Worm (Caenorhabditis elegans) whole organism, mixed stage, embryonic: ENCODE results near the gene srsx-35.

Experiments
- M03D4.4 ChIP-seq: sonication (generic microtip); optimal IDR thresholded peaks from 2 replicates; lab custom pipeline; 2017; ENCODE audit warnings: mild to moderate bottlenecking, missing genetic modification characterization, missing compliant biosample characterization
- blmp-1 ChIP-seq: fragments of 150-350 bp; optimal IDR thresholded peaks from 2 replicates; lab custom pipeline; 2014; ENCODE audit warnings: missing biosample characterization, missing genetic modification characterization
- ceh-39 ChIP-seq: fragments of 150-350 bp; optimal IDR thresholded peaks from 2 replicates; lab custom pipeline; 2014; ENCODE audit warnings: missing biosample characterization, missing genetic modification characterization
- ceh-43 ChIP-seq: fragments of 200-800 bp; sonication (Bioruptor generic); optimal IDR thresholded peaks from 2 replicates; lab custom pipeline; 2018; ENCODE audit warnings: mild to moderate bottlenecking, missing genetic modification characterization, moderate library complexity, missing compliant biosample characterization
- ceh-83 ChIP-seq: fragments of 200-800 bp; sonication (Bioruptor generic); optimal IDR thresholded peaks from 2 replicates; lab custom pipeline; 2018; ENCODE audit warnings: mild to moderate bottlenecking, missing genetic modification characterization, missing compliant biosample characterization
- ces-1 ChIP-seq: fragments of 150-350 bp; optimal IDR thresholded peaks from 2 replicates; lab custom pipeline; 2014; ENCODE audit warnings: missing biosample characterization, missing genetic modification reagents, missing genetic modification characterization
- cnd-1 ChIP-seq: fragments of 200-800 bp; sonication (Bioruptor generic); optimal IDR thresholded peaks from 2 replicates; lab custom pipeline; 2018; ENCODE audit warnings: mild to moderate bottlenecking, missing genetic modification characterization, missing compliant biosample characterization
- elt-1 ChIP-seq: sonication (generic microtip); optimal IDR thresholded peaks from 2 replicates; lab custom pipeline; 2017; ENCODE audit warnings: missing genetic modification characterization, mild to moderate bottlenecking, missing compliant biosample characterization, antibody characterized with exemption, moderate library complexity, borderline replicate concordance; ENCODE audit not compliant: insufficient read depth
- elt-3 ChIP-seq: fragments of 150-350 bp; optimal IDR thresholded peaks from 2 replicates; lab custom pipeline; 2014; ENCODE audit warnings: missing biosample characterization, missing genetic modification characterization
- flh-1 ChIP-seq: fragments of 200-800 bp; sonication (Bioruptor generic); optimal IDR thresholded peaks from 2 replicates; lab custom pipeline; 2018; ENCODE audit warnings: mild to moderate bottlenecking, missing genetic modification characterization, moderate library complexity, missing compliant biosample characterization
- ham-2 ChIP-seq: fragments of 200-800 bp; sonication (Bioruptor generic); optimal IDR thresholded peaks from 2 replicates; lab custom pipeline; 2018; ENCODE audit warnings: mild to moderate bottlenecking, missing genetic modification characterization, missing compliant biosample characterization
- hlh-1 ChIP-seq: fragments of 150-350 bp; optimal IDR thresholded peaks from 2 replicates; lab custom pipeline; 2014; ENCODE audit warnings: missing biosample characterization, missing genetic modification reagents, missing genetic modification characterization
- lin-13 ChIP-seq: fragments of 150-350 bp; optimal IDR thresholded peaks from 2 replicates; lab custom pipeline; 2014; ENCODE audit warnings: missing biosample characterization, missing genetic modification characterization
- lin-32 ChIP-seq: fragments of 200-800 bp; sonication (Bioruptor generic); optimal IDR thresholded peaks from 2 replicates; lab custom pipeline; 2018; ENCODE audit warnings: mild to moderate bottlenecking, missing genetic modification characterization, missing compliant biosample characterization
- lsy-2 ChIP-seq: fragments of 150-350 bp; optimal IDR thresholded peaks from 2 replicates; lab custom pipeline; 2014; ENCODE audit warnings: missing biosample characterization, missing genetic modification characterization
- mab-5 ChIP-seq: fragments of 150-350 bp; optimal IDR thresholded peaks from 2 replicates; lab custom pipeline; 2014; ENCODE audit warnings: missing biosample characterization, missing genetic modification characterization
- mls-2 ChIP-seq: sonication (generic microtip); optimal IDR thresholded peaks from 2 replicates; lab custom pipeline; 2016; ENCODE audit warnings: mild to moderate bottlenecking, missing genetic modification characterization, moderate library complexity, missing compliant biosample characterization
- nhr-12 ChIP-seq: fragments of 150-350 bp; optimal IDR thresholded peaks from 2 replicates; lab custom pipeline; 2014; ENCODE audit warnings: missing biosample characterization, missing genetic modification characterization
- nhr-237 ChIP-seq: fragments of 150-350 bp; optimal IDR thresholded peaks from 2 replicates; lab custom pipeline; 2014; ENCODE audit warnings: missing biosample characterization, missing genetic modification characterization
- nhr-28 ChIP-seq: fragments of 150-350 bp; optimal IDR thresholded peaks from 2 replicates; lab custom pipeline; 2014; ENCODE audit warnings: missing biosample characterization, missing genetic modification characterization
- nhr-76 ChIP-seq: sonication (generic microtip); optimal IDR thresholded peaks from 2 replicates; lab custom pipeline; 2017; ENCODE audit warnings: missing biosample characterization, missing genetic modification characterization
- pha-4 ChIP-seq: fragments of 150-350 bp; optimal IDR thresholded peaks from 2 replicates; lab custom pipeline; 2018; ENCODE audit warnings: missing biosample characterization, missing genetic modification reagents, missing genetic modification characterization
- sem-2 ChIP-seq: fragments of 200-800 bp; sonication (Bioruptor generic); optimal IDR thresholded peaks from 2 replicates; lab custom pipeline; 2018; ENCODE audit warnings: mild to moderate bottlenecking, missing genetic modification characterization, missing compliant biosample characterization
- snpc-4 ChIP-seq: fragments of 150-350 bp; optimal IDR thresholded peaks from 2 replicates; lab custom pipeline; 2014; ENCODE audit warnings: missing biosample characterization, missing genetic modification characterization
- tbx-8 ChIP-seq: fragments of 200-800 bp; sonication (Bioruptor generic); optimal IDR thresholded peaks from 2 replicates; lab custom pipeline; 2018; ENCODE audit warnings: mild to moderate bottlenecking, missing genetic modification characterization, moderate library complexity, missing compliant biosample characterization
- unc-120 ChIP-seq: sonication (generic microtip); optimal IDR thresholded peaks from 2 replicates; lab custom pipeline; 2017; ENCODE audit warnings: missing genetic modification characterization, missing compliant biosample characterization; ENCODE audit not compliant: poor library complexity, severe bottlenecking
- unc-39 ChIP-seq: fragments of 150-350 bp; optimal IDR thresholded peaks from 2 replicates; lab custom pipeline; 2014; ENCODE audit warnings: missing biosample characterization, missing genetic modification characterization
- unc-62 ChIP-seq: fragments of 150-350 bp; optimal IDR thresholded peaks from 2 replicates; lab custom pipeline; 2014; ENCODE audit warnings: missing biosample characterization, missing genetic modification reagents, missing genetic modification characterization
- zip-8 ChIP-seq: fragments of 150-350 bp; optimal IDR thresholded peaks from 2 replicates; lab custom pipeline; 2014; ENCODE audit warnings: missing biosample characterization, missing genetic modification characterization
- ztf-11 ChIP-seq: fragments of 150-350 bp; optimal IDR thresholded peaks from 2 replicates; lab custom pipeline; 2014; ENCODE audit warnings: missing biosample characterization, missing genetic modification characterization

Gene srsx-35

ce11 chrV:20716830-20717441 is 35.7 kb downstream of the srsx-35 start:
- TF ChIP-seq lsy-2 (tag; lab: Kevin White, UChicago) (no peak), nhr-237 (tag; lab: Kevin White, UChicago) (no peak), zip-8 (tag; lab: Kevin White, UChicago) (no peak), unc-120 (no peak), hlh-1 (tag; lab: Kevin White, UChicago) (no peak), unc-62 (GFP tag; lab: Kevin White, UChicago) (no peak), lin-32 (GFP tag; lab: Kevin White, UChicago) (no peak), nhr-28 (tag; lab: Kevin White, UChicago) (no peak), ceh-83 (GFP tag; lab: Kevin White, UChicago) (no peak), elt-3 (tag; lab: Kevin White, UChicago) (no peak), M03D4.4 (tag; lab: Kevin White, UChicago) (no peak), cnd-1 (tag; lab: Kevin White, UChicago) (no peak), flh-1 (GFP tag; lab: Kevin White, UChicago) (no peak)
- TF ChIP-seq, all 35 proteins: peak for 0

- no peak for TF ChIP-seq unc-120
- TF ChIP-seq sem-2 (GFP tag; lab: Kevin White, UChicago), result no peak
- TF ChIP-seq unc-39 (tag; lab: Kevin White, UChicago), result no peak
- TF ChIP-seq ces-1 (GFP tag; lab: Kevin White, UChicago), result no peak
- TF ChIP-seq lin-32 (GFP tag; lab: Kevin White, UChicago), result no peak
- TF ChIP-seq blmp-1 (tag; lab: Kevin White, UChicago), result no peak
- TF ChIP-seq ztf-11 (tag; lab: Kevin White, UChicago), result no peak
- no peak for TF ChIP-seq lin-13 (tag; lab: Kevin White, UChicago)
- TF ChIP-seq elt-1 (tag; lab: Kevin White, UChicago), result no peak
- no peak for TF ChIP-seq ceh-43 (GFP tag; lab: Kevin White, UChicago)
- no peak for TF ChIP-seq tbx-8 (GFP tag; lab: Kevin White, UChicago)
- no peak for TF ChIP-seq flh-1 (GFP tag; lab: Kevin White, UChicago)
- TF ChIP-seq ceh-39, result no peak
- no peak for TF ChIP-seq nhr-237 (tag; lab: Kevin White, UChicago)
- TF ChIP-seq pha-4, result no peak
Observed at ce11 chrV:20721934-20722333, 40.7 kb downstream of the srsx-35 start, which contains the start of gene Y44A6C.2. TSS of gene Y44A6C.2 (plus strand) at chrV:20722234.

- TF ChIP-seq unc-39 (tag; lab: Kevin White, UChicago) (no peak), ces-1 (GFP tag; lab: Kevin White, UChicago) (no peak), elt-1 (tag; lab: Kevin White, UChicago) (no peak), lsy-2 (tag; lab: Kevin White, UChicago) (no peak), tbx-8 (GFP tag; lab: Kevin White, UChicago) (no peak), nhr-12 (tag; lab: Kevin White, UChicago) (no peak), lin-13 (tag; lab: Kevin White, UChicago) (no peak), nhr-76 (no peak), blmp-1 (tag; lab: Kevin White, UChicago) (no peak), ceh-39 (no peak), nhr-28 (tag; lab: Kevin White, UChicago) (no peak), ham-2 (GFP tag; lab: Kevin White, UChicago) (no peak), M03D4.4 (tag; lab: Kevin White, UChicago) (no peak), snpc-4 (tag; lab: Kevin White, UChicago) (no peak), ceh-83 (GFP tag; lab: Kevin White, UChicago) (no peak), zip-8 (tag; lab: Kevin White, UChicago) (no peak), mls-2 (tag; lab: Kevin White, UChicago) (no peak), mab-5 (no peak)
- TF ChIP-seq, all 35 proteins: peak for 0
Observed at ce11 chrV:20722447-20722846, 41.2 kb downstream of the srsx-35 start.

DNA sequence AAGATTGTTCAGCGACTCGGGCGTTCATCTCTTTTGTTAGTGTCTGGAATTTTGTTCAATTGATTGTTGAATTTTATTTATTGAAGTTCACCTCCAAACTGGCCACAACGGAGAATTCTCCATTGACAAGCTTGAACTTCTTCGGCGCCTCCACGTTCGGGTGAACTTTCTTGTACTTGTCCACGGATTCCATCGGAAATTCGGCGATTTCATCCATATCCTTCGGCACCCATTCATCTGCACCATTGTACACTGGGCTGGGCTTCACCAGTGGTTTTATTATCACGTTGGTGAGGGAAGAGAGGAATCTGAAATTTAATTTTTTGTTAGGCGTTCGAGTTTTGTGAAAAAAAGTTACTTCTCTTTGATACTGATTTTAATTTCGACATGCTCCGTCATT is 46.2 kb downstream of the srsx-35 start:
- TF ChIP-seq tbx-8 (GFP tag; lab: Kevin White, UChicago) (no peak), cnd-1 (tag; lab: Kevin White, UChicago) (no peak), blmp-1 (tag; lab: Kevin White, UChicago) (no peak), lin-32 (GFP tag; lab: Kevin White, UChicago) (no peak), ces-1 (GFP tag; lab: Kevin White, UChicago) (no peak), mab-5 (no peak), nhr-76 (no peak), lin-13 (tag; lab: Kevin White, UChicago) (no peak)
